Worm (Caenorhabditis elegans): ENCODE results near the gene alh-11.

Gene alh-11

DNA sequence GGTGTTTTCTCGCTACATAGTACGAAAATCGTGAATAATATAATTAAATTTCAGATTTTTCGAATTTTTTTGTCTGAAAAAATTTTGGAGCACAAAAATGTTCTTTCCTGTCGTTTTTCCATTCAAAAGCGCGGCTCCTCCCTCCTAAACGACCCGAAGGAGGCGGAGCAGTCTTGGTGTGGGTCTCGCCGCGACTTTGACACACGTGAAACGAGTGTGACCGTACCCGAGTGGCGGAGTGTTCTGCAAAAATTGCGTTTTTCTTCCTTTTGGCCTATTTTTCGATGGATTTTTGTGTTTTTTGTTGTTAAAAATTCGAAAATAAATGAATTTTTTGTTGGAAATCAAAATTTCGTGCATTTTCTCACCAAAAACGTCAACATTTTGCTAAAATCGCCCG is 14.9 kb upstream of the alh-11 start, which contains the start of gene snt-2 (continued):
- no peak for TF ChIP-seq ama-1 (optimal IDR thresholded peaks at IDR 0.05)
- TF ChIP-seq ama-1 (GFP tag; optimal IDR thresholded peaks at IDR 0.05): no peak
- TF ChIP-seq hsf-1 (GFP tag; IDR thresholded peaks at IDR 0.05): no peak
- no peak for TF ChIP-seq unc-130 (GFP tag; optimal IDR thresholded peaks at IDR 0.05)
- TF ChIP-seq K11D2.4 (GFP tag; IDR thresholded peaks at IDR 0.05): no peak
- no peak for TF ChIP-seq let-526 (GFP tag; IDR thresholded peaks at IDR 0.05)
- peak; percentile 33 for TF ChIP-seq K12H6.12 (tag; optimal IDR thresholded peaks at IDR 0.05)
- TF ChIP-seq mel-28 (tag; optimal IDR thresholded peaks at IDR 0.05; ENCODE audit: borderline replicate concordance): no peak
- no peak for TF ChIP-seq F55B11.4 (tag; optimal IDR thresholded peaks at IDR 0.05; ENCODE audit: borderline replicate concordance, insufficient read depth)
- TF ChIP-seq him-1 (tag; optimal IDR thresholded peaks at IDR 0.05): no peak
- TF ChIP-seq ceh-40 (GFP tag; IDR thresholded peaks at IDR 0.05): no peak
- TF ChIP-seq pbrm-1 (GFP tag; IDR thresholded peaks at IDR 0.05): peak; percentile 73
- peak; percentile 58 for TF ChIP-seq lin-54 (GFP tag; optimal IDR thresholded peaks at IDR 0.05)
- TF ChIP-seq F33H1.4 (GFP tag; IDR thresholded peaks at IDR 0.05): peak; percentile 96
- TF ChIP-seq hmg-20 (GFP tag; IDR thresholded peaks at IDR 0.05): no peak
- TF ChIP-seq T07F8.4 (tag; optimal IDR thresholded peaks at IDR 0.05): no peak
- peak in 1 of 2 experiments; percentile 34 for TF ChIP-seq let-607 (tag; optimal IDR thresholded peaks at IDR 0.05)
- TF ChIP-seq ceh-79 (tag; optimal IDR thresholded peaks at IDR 0.05): no peak
- peak; percentile 69 for TF ChIP-seq snpc-1.3 (tag; optimal IDR thresholded peaks at IDR 0.05; ENCODE audit: insufficient read depth)
- TF ChIP-seq attf-5 (GFP tag; optimal IDR thresholded peaks at IDR 0.05): peak; percentile 76
- TF ChIP-seq F10E7.11 (tag; optimal IDR thresholded peaks at IDR 0.05): no peak
- 0 out of 2 replicates have a peak, but pooled peaks have one; percentile 13 for TF ChIP-seq madf-8 (GFP tag; conservative IDR thresholded peaks at IDR 0.05)
- TF ChIP-seq tbx-9 (tag; optimal IDR thresholded peaks at IDR 0.05; ENCODE audit: borderline replicate concordance): no peak
- no peak for TF ChIP-seq F37B4.10 (GFP tag; IDR thresholded peaks at IDR 0.05)
- TF ChIP-seq C06A6.2 (GFP tag; conservative IDR thresholded peaks at IDR 0.05): no peak
- no peak for TF ChIP-seq ekl-4 (GFP tag; IDR thresholded peaks at IDR 0.05)
- no peak for TF ChIP-seq nfya-1 (tag; optimal IDR thresholded peaks at IDR 0.05; ENCODE audit: borderline replicate concordance, insufficient read depth)
- TF ChIP-seq aptf-3 (GFP tag; IDR thresholded peaks at IDR 0.05): no peak
- TF ChIP-seq B0336.3 (GFP tag; IDR thresholded peaks at IDR 0.05): peak; percentile 51
- TF ChIP-seq F39B2.1 (GFP tag; IDR thresholded peaks at IDR 0.05): no peak
- TF ChIP-seq B0019.2 (GFP tag; conservative IDR thresholded peaks at IDR 0.05): no peak
- no peak for TF ChIP-seq ztf-6 (GFP tag; IDR thresholded peaks at IDR 0.05)
- no peak for TF ChIP-seq ztf-3 (GFP tag; optimal IDR thresholded peaks at IDR 0.05)
- TF ChIP-seq akir-1 (GFP tag; optimal IDR thresholded peaks at IDR 0.05): no peak

ce11 chrIII:790591-790990 is 11.9 kb upstream of the alh-11 start:
- TF ChIP-seq F39B2.1 (GFP tag; IDR thresholded peaks at IDR 0.05): no peak
- TF ChIP-seq hlh-12 (tag; optimal IDR thresholded peaks at IDR 0.05): no peak
- no peak for TF ChIP-seq tbx-9 (tag; optimal IDR thresholded peaks at IDR 0.05; ENCODE audit: borderline replicate concordance)
- no peak for TF ChIP-seq hmg-1.2 (GFP tag; IDR thresholded peaks at IDR 0.05)
- TF ChIP-seq Y53F4B.3 (GFP tag; IDR thresholded peaks at IDR 0.05): no peak
- TF ChIP-seq efl-1 (GFP tag; optimal IDR thresholded peaks at IDR 0.05): no peak
- no peak for TF ChIP-seq sdz-38 (tag; optimal IDR thresholded peaks at IDR 0.05)
- no peak for TF ChIP-seq dpff-1 (tag; optimal IDR thresholded peaks at IDR 0.05)
- no peak for TF ChIP-seq aptf-3 (GFP tag; IDR thresholded peaks at IDR 0.05)
- TF ChIP-seq dpl-1 (GFP tag; optimal IDR thresholded peaks at IDR 0.05): no peak
- no peak for TF ChIP-seq pha-4 (tag; optimal IDR thresholded peaks at IDR 0.05)
- no peak for TF ChIP-seq snpc-1.3 (tag; optimal IDR thresholded peaks at IDR 0.05; ENCODE audit: insufficient read depth)
- no peak for TF ChIP-seq repo-1 (tag; optimal IDR thresholded peaks at IDR 0.05)
- no peak for TF ChIP-seq ccch-3 (GFP tag; optimal IDR thresholded peaks at IDR 0.05)
- no peak for TF ChIP-seq ceh-58 (GFP tag; IDR thresholded peaks at IDR 0.05)
- no peak for TF ChIP-seq ceh-40 (GFP tag; IDR thresholded peaks at IDR 0.05)
